Worm (Caenorhabditis elegans) whole organism, L3 larva: ENCODE results near the gene ttr-15.

Experiments
- R02D3.7 ChIP-seq: fragments of 150-350 bp; optimal IDR thresholded peaks from 2 replicates; lab custom pipeline; 2014; ENCODE audit warnings: missing biosample characterization, missing genetic modification characterization
- aly-2 ChIP-seq: fragments of 150-350 bp; optimal IDR thresholded peaks from 2 replicates; lab custom pipeline; 2014; ENCODE audit warnings: missing biosample characterization, missing genetic modification characterization
- ceh-16 ChIP-seq: sonication (generic microtip); optimal IDR thresholded peaks from 2 replicates; lab custom pipeline; 2017; ENCODE audit warnings: missing biosample characterization, missing genetic modification characterization
- ceh-28 ChIP-seq: fragments of 150-350 bp; optimal IDR thresholded peaks from 2 replicates; lab custom pipeline; 2014; ENCODE audit warnings: missing biosample characterization, missing genetic modification reagents, missing genetic modification characterization
- ceh-82 ChIP-seq: fragments of 150-350 bp; optimal IDR thresholded peaks from 2 replicates; lab custom pipeline; 2014; ENCODE audit warnings: missing biosample characterization, missing genetic modification characterization
- daf-12 ChIP-seq: fragments of 150-350 bp; optimal IDR thresholded peaks from 2 replicates; lab custom pipeline; 2014; ENCODE audit warnings: missing biosample characterization, missing genetic modification reagents, missing genetic modification characterization
- egl-27 ChIP-seq: sonication (generic microtip); optimal IDR thresholded peaks from 4 replicates; lab custom pipeline; 2017; ENCODE audit warnings: missing biosample characterization, missing genetic modification reagents, missing genetic modification characterization
- elt-1 ChIP-seq: fragments of 150-350 bp; optimal IDR thresholded peaks from 2 replicates; lab custom pipeline; 2014; ENCODE audit warnings: missing biosample characterization, missing genetic modification characterization
- elt-2 ChIP-seq: sonication (generic microtip); optimal IDR thresholded peaks from 2 replicates; lab custom pipeline; 2016; ENCODE audit warnings: missing genetic modification reagents, mild to moderate bottlenecking, missing genetic modification characterization, missing compliant biosample characterization
- elt-3 ChIP-seq, 3 experiments: fragments of 150-350 bp in 1 of 3; sonication (generic microtip) in 2 of 3; optimal IDR thresholded peaks; 2 replicates in 2 of 3; 4 replicates in 1 of 3; lab custom pipeline; 2014 to 2017; ENCODE audit warnings: missing biosample characterization in 3 of 3, missing genetic modification characterization in 3 of 3
- eor-1 ChIP-seq, 2 experiments: fragments of 150-350 bp; optimal IDR thresholded peaks; 2 replicates each; lab custom pipeline; 2014 to 2018; ENCODE audit warnings: missing biosample characterization in 2 of 2, missing genetic modification characterization in 2 of 2
- fkh-10 ChIP-seq: sonication (generic microtip); optimal IDR thresholded peaks from 2 replicates; lab custom pipeline; 2017; ENCODE audit warnings: missing biosample characterization, missing genetic modification reagents, missing genetic modification characterization
- fkh-2 ChIP-seq: fragments of 150-350 bp; optimal IDR thresholded peaks from 2 replicates; lab custom pipeline; 2014; ENCODE audit warnings: missing biosample characterization, missing genetic modification reagents, missing genetic modification characterization
- fos-1 ChIP-seq: fragments of 150-350 bp; optimal IDR thresholded peaks from 2 replicates; lab custom pipeline; 2014; ENCODE audit warnings: missing biosample characterization, missing genetic modification characterization
- hmg-11 ChIP-seq: sonication (generic microtip); optimal IDR thresholded peaks from 2 replicates; lab custom pipeline; 2016; ENCODE audit warnings: missing genetic modification characterization, missing compliant biosample characterization
- jun-1 ChIP-seq: fragments of 150-350 bp; optimal IDR thresholded peaks from 2 replicates; lab custom pipeline; 2014; ENCODE audit warnings: missing biosample characterization, missing genetic modification reagents, missing genetic modification characterization
- lin-39 ChIP-seq: fragments of 150-350 bp; optimal IDR thresholded peaks from 2 replicates; lab custom pipeline; 2018; ENCODE audit warnings: missing biosample characterization, missing genetic modification reagents, missing genetic modification characterization
- lsy-12 ChIP-seq: sonication (generic microtip); optimal IDR thresholded peaks from 2 replicates; lab custom pipeline; 2016; ENCODE audit warnings: mild to moderate bottlenecking, missing genetic modification characterization, missing compliant biosample characterization
- mdl-1 ChIP-seq: fragments of 150-350 bp; optimal IDR thresholded peaks from 2 replicates; lab custom pipeline; 2014; ENCODE audit warnings: missing biosample characterization, missing genetic modification characterization
- mml-1 ChIP-seq: fragments of 150-350 bp; sonication (generic microtip); optimal IDR thresholded peaks from 3 replicates; lab custom pipeline; 2014; ENCODE audit warnings: missing biosample characterization, missing genetic modification characterization
- nfya-1 ChIP-seq: sonication (generic microtip); optimal IDR thresholded peaks from 2 replicates; lab custom pipeline; 2017; ENCODE audit warnings: missing genetic modification characterization, mild to moderate bottlenecking, missing compliant biosample characterization, antibody characterized with exemption, moderate library complexity; ENCODE audit not compliant: insufficient read depth
- nhr-11 ChIP-seq: fragments of 150-350 bp; optimal IDR thresholded peaks from 2 replicates; lab custom pipeline; 2014; ENCODE audit warnings: missing biosample characterization, missing genetic modification characterization
- nhr-12 ChIP-seq: fragments of 150-350 bp; optimal IDR thresholded peaks from 2 replicates; lab custom pipeline; 2014; ENCODE audit warnings: missing biosample characterization, missing genetic modification characterization
- nhr-23 ChIP-seq: fragments of 150-350 bp; optimal IDR thresholded peaks from 2 replicates; lab custom pipeline; 2014; ENCODE audit warnings: missing biosample characterization, missing genetic modification reagents, missing genetic modification characterization
- nhr-25 ChIP-seq: sonication (generic microtip); optimal IDR thresholded peaks from 2 replicates; lab custom pipeline; 2017; ENCODE audit warnings: missing biosample characterization, missing genetic modification characterization
- nhr-43 ChIP-seq: sonication (generic microtip); optimal IDR thresholded peaks from 2 replicates; lab custom pipeline; 2016; ENCODE audit warnings: mild to moderate bottlenecking, missing genetic modification characterization, missing compliant biosample characterization; ENCODE audit not compliant: poor library complexity, severe bottlenecking
- nhr-67 ChIP-seq: fragments of 150-350 bp; optimal IDR thresholded peaks from 2 replicates; lab custom pipeline; 2014; ENCODE audit warnings: missing biosample characterization, missing genetic modification characterization
- nhr-76 ChIP-seq: fragments of 150-350 bp; sonication (generic microtip); optimal IDR thresholded peaks from 5 replicates; lab custom pipeline; 2014; ENCODE audit warnings: missing biosample characterization, missing genetic modification characterization
- nhr-77 ChIP-seq: fragments of 150-350 bp; optimal IDR thresholded peaks from 2 replicates; lab custom pipeline; 2014; ENCODE audit warnings: missing biosample characterization, missing genetic modification characterization
- pha-4 ChIP-seq: fragments of 150-350 bp; optimal IDR thresholded peaks from 2 replicates; lab custom pipeline; 2014; ENCODE audit warnings: missing biosample characterization, missing genetic modification reagents, missing genetic modification characterization
- pqm-1 ChIP-seq: fragments of 150-350 bp; optimal IDR thresholded peaks from 2 replicates; lab custom pipeline; 2017; ENCODE audit warnings: missing biosample characterization, missing genetic modification characterization, inconsistent platforms
- sea-2 ChIP-seq: fragments of 150-350 bp; sonication (generic microtip); optimal IDR thresholded peaks from 4 replicates; lab custom pipeline; 2014; ENCODE audit warnings: missing biosample characterization, missing genetic modification reagents, missing genetic modification characterization
- skn-1 ChIP-seq: fragments of 150-350 bp; optimal IDR thresholded peaks from 2 replicates; lab custom pipeline; 2014; ENCODE audit warnings: missing biosample characterization, missing genetic modification characterization
- snpc-4 ChIP-seq: fragments of 150-350 bp; optimal IDR thresholded peaks from 2 replicates; lab custom pipeline; 2014; ENCODE audit warnings: missing biosample characterization, missing genetic modification characterization
- tbx-2 ChIP-seq: sonication (generic microtip); optimal IDR thresholded peaks from 2 replicates; lab custom pipeline; 2016; ENCODE audit warnings: mild to moderate bottlenecking, missing genetic modification characterization, missing compliant biosample characterization
- unc-62 ChIP-seq: fragments of 150-350 bp; sonication (generic microtip); optimal IDR thresholded peaks from 4 replicates; lab custom pipeline; 2014; ENCODE audit warnings: missing biosample characterization, missing genetic modification reagents, missing genetic modification characterization
- zag-1 ChIP-seq: fragments of 150-350 bp; optimal IDR thresholded peaks from 2 replicates; lab custom pipeline; 2014; ENCODE audit warnings: missing biosample characterization, missing genetic modification characterization
- ztf-4 ChIP-seq: fragments of 150-350 bp; optimal IDR thresholded peaks from 2 replicates; lab custom pipeline; 2014; ENCODE audit warnings: missing biosample characterization, missing genetic modification characterization

The ttr-15 gene

DNA sequence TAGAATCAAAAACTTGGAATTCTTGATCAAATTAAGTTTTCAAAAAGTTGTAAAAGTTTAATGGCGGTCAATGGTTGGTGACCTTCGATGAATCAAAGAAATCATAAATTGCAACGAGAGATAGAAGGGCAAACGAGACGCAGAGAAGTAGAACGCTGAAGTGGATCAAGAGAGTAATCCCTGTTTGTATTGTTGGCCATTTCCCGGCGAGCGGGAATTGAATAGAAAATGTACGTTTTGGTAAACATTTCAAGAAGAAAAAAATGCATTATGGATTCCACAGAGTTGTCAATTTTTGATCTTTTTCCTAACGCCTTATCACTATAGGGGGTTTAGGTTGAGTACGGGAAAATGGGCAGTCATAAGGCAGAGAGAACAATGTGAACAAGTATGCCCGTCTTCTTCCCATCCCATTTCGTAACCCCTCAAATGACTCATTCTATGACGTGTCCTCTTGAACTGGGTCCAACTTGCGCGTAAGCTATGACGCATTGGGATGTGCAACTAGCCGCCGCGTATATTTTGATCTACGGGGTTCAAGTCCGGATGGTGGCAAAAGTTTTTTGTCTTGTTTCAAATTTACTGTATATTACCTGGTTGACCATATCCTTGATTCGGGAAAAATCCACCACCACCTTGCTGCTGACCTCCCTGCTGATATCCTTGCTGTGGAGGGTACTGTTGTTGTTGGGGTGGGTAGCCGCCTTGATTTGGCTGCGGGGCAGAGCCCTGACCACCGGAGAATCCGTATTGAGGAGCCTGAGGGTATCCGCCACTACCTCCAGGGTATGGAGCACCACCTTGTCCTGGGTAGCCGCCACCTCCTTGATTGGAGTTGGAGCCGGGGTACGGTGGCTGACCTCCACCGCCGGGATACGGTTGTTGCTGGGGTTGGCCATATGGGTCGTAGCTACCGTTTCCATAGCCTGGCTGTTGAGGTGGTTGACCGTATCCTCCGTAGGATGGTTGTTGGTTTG, 8.8 kb upstream of the ttr-15 start:
- TF ChIP-seq unc-62 (GFP tag; lab: Kevin White, UChicago) (no peak), lin-39 (no peak), pha-4 (tag; lab: Kevin White, UChicago) (peak; percentile 34), mml-1 (tag; lab: Kevin White, UChicago) (no peak), ceh-16 (tag; lab: Kevin White, UChicago) (no peak), nhr-23 (peak; percentile 24), nhr-77 (tag; lab: Kevin White, UChicago) (no peak), ztf-4 (tag; lab: Kevin White, UChicago) (no peak), pqm-1 (peak; percentile 24), nhr-43 (tag; lab: Kevin White, UChicago) (no peak), nhr-76 (no peak), aly-2 (no peak), nhr-11 (tag; lab: Kevin White, UChicago) (no peak), fkh-2 (tag; lab: Kevin White, UChicago) (no peak), nfya-1 (tag; lab: Kevin White, UChicago) (no peak), tbx-2 (tag; lab: Kevin White, UChicago) (no peak), elt-3 (tag; optimal IDR thresholded peaks at IDR 0.05; lab: Kevin White, UChicago) (no peak), fos-1 (tag; lab: Kevin White, UChicago) (peak; percentile 46), egl-27 (tag; lab: Kevin White, UChicago) (no peak), skn-1 (no peak), sea-2 (GFP tag; lab: Kevin White, UChicago) (no peak), R02D3.7 (tag; lab: Kevin White, UChicago) (no peak), lsy-12 (tag; lab: Kevin White, UChicago) (no peak), hmg-11 (no peak), elt-1 (tag; lab: Kevin White, UChicago) (no peak), daf-12 (tag; lab: Kevin White, UChicago) (no peak), eor-1 (tag; optimal IDR thresholded peaks at IDR 0.05; lab: Kevin White, UChicago) (no peak), nhr-12 (no peak), snpc-4 (tag; lab: Kevin White, UChicago) (no peak), jun-1 (peak; percentile 34), ceh-82 (no peak)

DNA sequence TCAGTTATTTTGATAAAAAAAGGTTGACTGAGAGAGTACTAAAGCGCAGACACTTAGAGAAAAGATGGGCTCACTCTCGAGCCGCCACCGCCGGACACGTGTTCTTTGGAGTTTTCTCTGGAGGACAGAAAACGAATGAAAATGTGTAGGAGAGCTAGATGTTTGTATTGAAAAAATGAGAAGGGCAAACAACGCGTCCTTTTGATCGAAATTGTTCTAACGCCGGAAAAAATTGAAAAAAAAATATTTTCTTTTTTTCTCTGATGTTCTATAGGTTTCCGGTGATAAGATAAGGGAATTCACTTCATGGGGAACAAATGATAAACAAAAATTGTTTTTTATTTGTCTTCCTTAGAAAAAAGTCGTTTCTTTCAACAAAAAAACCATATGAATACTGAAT, 7.8 kb upstream of the ttr-15 start:
- TF ChIP-seq nfya-1 (tag; lab: Kevin White, UChicago) (no peak), pqm-1 (peak; percentile 65), pha-4 (tag; lab: Kevin White, UChicago) (peak; percentile 78), ceh-28 (tag; lab: Kevin White, UChicago) (no peak), lsy-12 (tag; lab: Kevin White, UChicago) (no peak), elt-2 (tag; lab: Kevin White, UChicago) (peak; percentile 81), nhr-76 (no peak), elt-3 (tag; optimal IDR thresholded peaks at IDR 0.05; lab: Kevin White, UChicago) (no peak), mdl-1 (no peak), lin-39 (no peak), jun-1 (peak; percentile 6), fkh-10 (GFP tag; lab: Kevin White, UChicago) (no peak), nhr-67 (tag; lab: Kevin White, UChicago) (no peak), nhr-12 (no peak), nhr-43 (tag; lab: Kevin White, UChicago) (no peak)

DNA sequence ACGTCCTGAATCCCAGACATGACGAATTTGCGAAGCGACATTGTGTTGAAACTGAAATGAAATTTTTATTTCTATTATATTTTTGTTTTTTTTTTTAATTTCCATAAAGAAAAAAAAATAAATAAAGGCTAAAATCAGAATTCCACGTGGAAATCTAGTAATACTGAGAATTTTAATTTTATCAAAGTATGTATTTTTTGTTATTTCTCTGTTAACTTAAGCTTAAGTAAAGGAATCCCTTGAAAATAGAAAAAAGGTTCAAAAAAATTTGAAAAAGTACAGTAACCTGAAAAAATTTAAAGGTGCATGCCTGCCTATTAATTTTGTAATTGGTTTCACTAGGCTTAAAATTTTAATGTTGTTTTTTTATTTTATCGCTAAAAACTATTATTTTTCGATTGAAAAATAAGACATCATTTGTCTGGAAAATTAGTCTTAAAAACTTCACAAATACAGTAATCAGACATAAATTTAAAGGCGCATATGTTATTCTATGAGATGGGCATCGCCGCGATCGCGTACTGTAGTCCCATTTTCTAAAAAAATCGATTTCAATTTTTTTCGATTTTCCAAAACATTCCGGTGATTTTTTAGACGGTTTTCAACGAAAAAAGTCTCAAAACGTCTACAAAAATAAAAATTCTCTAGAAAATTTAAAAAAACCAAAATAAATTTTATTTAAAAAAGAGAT, 7.1 kb upstream of the ttr-15 start, which contains the start of gene nex-2:
Gene nex-2, minus strand, starts transcription at position 51 of the 691 bp plus-strand sequence.
- TF ChIP-seq zag-1 (tag; lab: Kevin White, UChicago) = no peak
- no peak for TF ChIP-seq fkh-10 (GFP tag; lab: Kevin White, UChicago)
- no peak for TF ChIP-seq unc-62 (GFP tag; lab: Kevin White, UChicago)
- TF ChIP-seq nhr-25 (tag; lab: Kevin White, UChicago) = no peak
- no peak for TF ChIP-seq mml-1 (tag; lab: Kevin White, UChicago)
